Worm (Caenorhabditis elegans) whole organism, mixed stage, embryonic: ENCODE results near the gene nhr-251.

Source experiments
- M03D4.4 ChIP-seq: sonication (generic microtip); optimal IDR thresholded peaks from 2 replicates; lab custom pipeline; 2017; ENCODE audit warnings: mild to moderate bottlenecking, missing genetic modification characterization, missing compliant biosample characterization
- bed-3 ChIP-seq: fragments of 200-800 bp; sonication (Bioruptor generic); optimal IDR thresholded peaks from 3 replicates; lab custom pipeline; 2018; ENCODE audit warnings: mild to moderate bottlenecking, missing genetic modification characterization, moderate library complexity, missing compliant biosample characterization
- blmp-1 ChIP-seq: fragments of 150-350 bp; optimal IDR thresholded peaks from 2 replicates; lab custom pipeline; 2014; ENCODE audit warnings: missing biosample characterization, missing genetic modification characterization
- ceh-39 ChIP-seq: fragments of 150-350 bp; optimal IDR thresholded peaks from 2 replicates; lab custom pipeline; 2014; ENCODE audit warnings: missing biosample characterization, missing genetic modification characterization
- ceh-83 ChIP-seq: fragments of 200-800 bp; sonication (Bioruptor generic); optimal IDR thresholded peaks from 2 replicates; lab custom pipeline; 2018; ENCODE audit warnings: mild to moderate bottlenecking, missing genetic modification characterization, missing compliant biosample characterization
- ces-1 ChIP-seq: fragments of 150-350 bp; optimal IDR thresholded peaks from 2 replicates; lab custom pipeline; 2014; ENCODE audit warnings: missing biosample characterization, missing genetic modification reagents, missing genetic modification characterization
- cnd-1 ChIP-seq: fragments of 200-800 bp; sonication (Bioruptor generic); optimal IDR thresholded peaks from 2 replicates; lab custom pipeline; 2018; ENCODE audit warnings: mild to moderate bottlenecking, missing genetic modification characterization, missing compliant biosample characterization
- drap-1 ChIP-seq: fragments of 200-800 bp; sonication (Bioruptor generic); optimal IDR thresholded peaks from 3 replicates; lab custom pipeline; 2018; ENCODE audit warnings: mild to moderate bottlenecking, missing genetic modification characterization, missing compliant biosample characterization
- elt-1 ChIP-seq: sonication (generic microtip); optimal IDR thresholded peaks from 2 replicates; lab custom pipeline; 2017; ENCODE audit warnings: missing genetic modification characterization, mild to moderate bottlenecking, missing compliant biosample characterization, antibody characterized with exemption, moderate library complexity, borderline replicate concordance; ENCODE audit not compliant: insufficient read depth
- elt-3 ChIP-seq: fragments of 150-350 bp; optimal IDR thresholded peaks from 2 replicates; lab custom pipeline; 2014; ENCODE audit warnings: missing biosample characterization, missing genetic modification characterization
- ham-2 ChIP-seq: fragments of 200-800 bp; sonication (Bioruptor generic); optimal IDR thresholded peaks from 2 replicates; lab custom pipeline; 2018; ENCODE audit warnings: mild to moderate bottlenecking, missing genetic modification characterization, missing compliant biosample characterization
- hlh-1 ChIP-seq: fragments of 150-350 bp; optimal IDR thresholded peaks from 2 replicates; lab custom pipeline; 2014; ENCODE audit warnings: missing biosample characterization, missing genetic modification reagents, missing genetic modification characterization
- lsy-2 ChIP-seq: fragments of 150-350 bp; optimal IDR thresholded peaks from 2 replicates; lab custom pipeline; 2014; ENCODE audit warnings: missing biosample characterization, missing genetic modification characterization
- mab-5 ChIP-seq: fragments of 150-350 bp; optimal IDR thresholded peaks from 2 replicates; lab custom pipeline; 2014; ENCODE audit warnings: missing biosample characterization, missing genetic modification characterization
- mep-1 ChIP-seq: fragments of 150-350 bp; optimal IDR thresholded peaks from 2 replicates; lab custom pipeline; 2017; ENCODE audit warnings: missing biosample characterization, missing genetic modification reagents, missing genetic modification characterization, inconsistent platforms
- mls-2 ChIP-seq: sonication (generic microtip); optimal IDR thresholded peaks from 2 replicates; lab custom pipeline; 2016; ENCODE audit warnings: mild to moderate bottlenecking, missing genetic modification characterization, moderate library complexity, missing compliant biosample characterization
- nhr-12 ChIP-seq: fragments of 150-350 bp; optimal IDR thresholded peaks from 2 replicates; lab custom pipeline; 2014; ENCODE audit warnings: missing biosample characterization, missing genetic modification characterization
- nhr-2 ChIP-seq: fragments of 150-350 bp; optimal IDR thresholded peaks from 2 replicates; lab custom pipeline; 2014; ENCODE audit warnings: missing biosample characterization, missing genetic modification characterization
- nhr-237 ChIP-seq: fragments of 150-350 bp; optimal IDR thresholded peaks from 2 replicates; lab custom pipeline; 2014; ENCODE audit warnings: missing biosample characterization, missing genetic modification characterization
- nhr-28 ChIP-seq: fragments of 150-350 bp; optimal IDR thresholded peaks from 2 replicates; lab custom pipeline; 2014; ENCODE audit warnings: missing biosample characterization, missing genetic modification characterization
- pha-4 ChIP-seq: fragments of 150-350 bp; optimal IDR thresholded peaks from 2 replicates; lab custom pipeline; 2018; ENCODE audit warnings: missing biosample characterization, missing genetic modification reagents, missing genetic modification characterization
- sem-2 ChIP-seq: fragments of 200-800 bp; sonication (Bioruptor generic); optimal IDR thresholded peaks from 2 replicates; lab custom pipeline; 2018; ENCODE audit warnings: mild to moderate bottlenecking, missing genetic modification characterization, missing compliant biosample characterization
- sptf-1 ChIP-seq: sonication (generic microtip); optimal IDR thresholded peaks from 2 replicates; lab custom pipeline; 2017; ENCODE audit warnings: mild to moderate bottlenecking, missing genetic modification characterization, moderate library complexity, missing compliant biosample characterization
- tbx-8 ChIP-seq: fragments of 200-800 bp; sonication (Bioruptor generic); optimal IDR thresholded peaks from 2 replicates; lab custom pipeline; 2018; ENCODE audit warnings: mild to moderate bottlenecking, missing genetic modification characterization, moderate library complexity, missing compliant biosample characterization
- unc-120 ChIP-seq: sonication (generic microtip); optimal IDR thresholded peaks from 2 replicates; lab custom pipeline; 2017; ENCODE audit warnings: missing genetic modification characterization, missing compliant biosample characterization; ENCODE audit not compliant: poor library complexity, severe bottlenecking
- unc-39 ChIP-seq: fragments of 150-350 bp; optimal IDR thresholded peaks from 2 replicates; lab custom pipeline; 2014; ENCODE audit warnings: missing biosample characterization, missing genetic modification characterization
- unc-62 ChIP-seq: fragments of 150-350 bp; optimal IDR thresholded peaks from 2 replicates; lab custom pipeline; 2014; ENCODE audit warnings: missing biosample characterization, missing genetic modification reagents, missing genetic modification characterization
- ztf-11 ChIP-seq: fragments of 150-350 bp; optimal IDR thresholded peaks from 2 replicates; lab custom pipeline; 2014; ENCODE audit warnings: missing biosample characterization, missing genetic modification characterization

The nhr-251 gene

ce11 chrV:635630-636029, 35.3 kb downstream of the nhr-251 start:
- TF ChIP-seq ceh-39 (tag; lab: Kevin White, UChicago), result no peak
- no peak for TF ChIP-seq bed-3 (GFP tag; lab: Kevin White, UChicago)
- no peak for TF ChIP-seq ces-1 (GFP tag; lab: Kevin White, UChicago)
- no peak for TF ChIP-seq cnd-1 (tag; lab: Kevin White, UChicago)
- TF ChIP-seq sptf-1 (tag; lab: Kevin White, UChicago), result no peak
- TF ChIP-seq unc-120 (tag; lab: Kevin White, UChicago), result no peak
- TF ChIP-seq mab-5 (tag; lab: Kevin White, UChicago), result no peak
- no peak for TF ChIP-seq tbx-8 (GFP tag; lab: Kevin White, UChicago)
- TF ChIP-seq mls-2, result no peak
- no peak for TF ChIP-seq lsy-2
- no peak for TF ChIP-seq ceh-83 (GFP tag; lab: Kevin White, UChicago)
- TF ChIP-seq sem-2 (GFP tag; lab: Kevin White, UChicago), result no peak
- TF ChIP-seq ham-2 (GFP tag; lab: Kevin White, UChicago), result no peak
- TF ChIP-seq M03D4.4, result no peak
- TF ChIP-seq nhr-2 (tag; lab: Kevin White, UChicago), result no peak
- TF ChIP-seq elt-3, result no peak
- no peak for TF ChIP-seq unc-62 (GFP tag; lab: Kevin White, UChicago)

- TF ChIP-seq elt-1 (tag; lab: Kevin White, UChicago), result no peak
- no peak for TF ChIP-seq ham-2 (GFP tag; lab: Kevin White, UChicago)
- TF ChIP-seq ztf-11 (tag; lab: Kevin White, UChicago), result no peak
- TF ChIP-seq ceh-83 (GFP tag; lab: Kevin White, UChicago), result no peak
- TF ChIP-seq nhr-12, result no peak
- TF ChIP-seq bed-3 (GFP tag; lab: Kevin White, UChicago), result no peak
- no peak for TF ChIP-seq nhr-237
- no peak for TF ChIP-seq unc-62 (GFP tag; lab: Kevin White, UChicago)
Observed at ce11 chrV:636281-636680, 36.0 kb downstream of the nhr-251 start, which contains the start of gene pals-31. TSS of gene pals-31 (plus strand) at chrV:636581.

ce11 chrV:638328-638727, 38.0 kb downstream of the nhr-251 start, which contains the start of gene srj-37:
TSS of gene srj-37 (plus strand) at chrV:638628.
- TF ChIP-seq bed-3 (GFP tag; lab: Kevin White, UChicago), result no peak
- TF ChIP-seq mep-1 (tag; lab: Kevin White, UChicago), result no peak
- TF ChIP-seq ztf-11 (tag; lab: Kevin White, UChicago), result no peak
- no peak for TF ChIP-seq unc-120 (tag; lab: Kevin White, UChicago)
- no peak for TF ChIP-seq drap-1 (GFP tag; lab: Kevin White, UChicago)
- no peak for TF ChIP-seq hlh-1 (tag; lab: Kevin White, UChicago)
- TF ChIP-seq mab-5 (tag; lab: Kevin White, UChicago), result no peak
- no peak for TF ChIP-seq blmp-1 (tag; lab: Kevin White, UChicago)

DNA sequence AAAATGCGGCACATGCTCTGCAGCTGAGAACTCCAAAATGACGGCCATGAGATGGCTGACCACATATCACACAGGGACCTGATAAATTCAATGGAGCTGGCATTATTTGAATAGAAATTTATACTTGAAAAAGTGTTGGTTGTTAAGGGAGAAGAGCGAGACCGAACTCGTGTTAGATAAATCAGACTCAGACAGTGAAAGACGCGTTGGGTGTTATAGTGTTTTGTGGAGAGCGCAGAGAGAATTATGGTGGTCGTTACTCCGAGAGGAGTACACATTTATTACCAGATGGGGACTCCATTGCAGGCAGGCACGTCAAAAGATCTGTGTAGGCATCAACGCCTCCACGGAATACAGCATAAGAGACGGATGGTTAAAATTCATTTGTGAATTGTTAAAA, 42.4 kb downstream of the nhr-251 start, which contains the start of gene nhr-190:
nhr-190 (minus strand) TSS at position 175 of the 400 bp plus-strand sequence.
- TF ChIP-seq unc-62 (GFP tag; lab: Kevin White, UChicago) (no peak), unc-120 (tag; lab: Kevin White, UChicago) (peak; percentile 22), ces-1 (GFP tag; lab: Kevin White, UChicago) (peak; percentile 41)

DNA sequence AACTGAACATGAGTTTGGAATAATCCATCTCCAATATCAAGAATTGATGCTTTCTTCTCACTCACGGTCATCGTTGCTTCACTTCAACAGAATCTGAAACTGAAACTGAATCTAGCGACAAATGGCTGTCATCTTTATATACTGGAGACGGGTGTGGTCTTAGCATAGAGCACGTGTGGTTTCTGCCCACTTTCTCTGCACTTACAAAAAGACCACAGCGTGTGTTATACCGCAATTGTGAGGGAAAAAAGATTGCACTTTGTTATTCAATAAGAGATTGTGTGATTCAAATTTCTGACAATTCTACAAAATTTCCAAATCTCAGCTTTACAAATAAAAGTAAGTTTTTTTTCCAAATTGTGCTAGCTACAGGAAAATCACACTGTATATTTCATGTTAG, 45.8 kb downstream of the nhr-251 start, which contains the start of gene F48G7.12:
F48G7.12 (minus strand) TSS at position 101 of the 400 bp plus-strand sequence.
- no peak for TF ChIP-seq nhr-12
- no peak for TF ChIP-seq pha-4
- no peak for TF ChIP-seq unc-120 (tag; lab: Kevin White, UChicago)
- no peak for TF ChIP-seq mab-5 (tag; lab: Kevin White, UChicago)
- TF ChIP-seq sem-2 (GFP tag; lab: Kevin White, UChicago), result no peak
- TF ChIP-seq nhr-237, result no peak
- TF ChIP-seq mls-2, result no peak
- TF ChIP-seq nhr-28 (tag; lab: Kevin White, UChicago), result no peak
- TF ChIP-seq unc-62 (GFP tag; lab: Kevin White, UChicago), result no peak
- no peak for TF ChIP-seq ceh-39 (tag; lab: Kevin White, UChicago)
- no peak for TF ChIP-seq blmp-1 (tag; lab: Kevin White, UChicago)
- TF ChIP-seq nhr-2 (tag; lab: Kevin White, UChicago), result no peak
- no peak for TF ChIP-seq unc-39 (tag; lab: Kevin White, UChicago)
- no peak for TF ChIP-seq sptf-1 (tag; lab: Kevin White, UChicago)
- no peak for TF ChIP-seq cnd-1 (tag; lab: Kevin White, UChicago)
- TF ChIP-seq elt-1 (tag; lab: Kevin White, UChicago), result no peak
- no peak for TF ChIP-seq ceh-83 (GFP tag; lab: Kevin White, UChicago)
- no peak for TF ChIP-seq ces-1 (GFP tag; lab: Kevin White, UChicago)
- TF ChIP-seq ham-2 (GFP tag; lab: Kevin White, UChicago), result no peak
